Worm (Caenorhabditis elegans) whole organism, young adult: ENCODE measurements around the gene msi-1.

Source experiments
- B0019.2 ChIP-seq: fragments of 200-800 bp; sonication (Bioruptor generic); conservative IDR thresholded peaks from 2 replicates; pipeline ENCODE4 v1.3.6; 2022; ENCODE audit warnings: missing genetic modification reagents, missing genetic modification characterization, missing compliant biosample characterization
- B0336.3 ChIP-seq: fragments of 200-800 bp; sonication (Bioruptor generic); IDR thresholded peaks from 2 replicates; pipeline ENCODE4 v1.3.6; 2022; ENCODE audit warnings: missing genetic modification characterization, missing compliant biosample characterization
- D2030.7 ChIP-seq: fragments of 200-800 bp; sonication (Bioruptor generic); IDR thresholded peaks from 2 replicates; pipeline ENCODE4 v1.3.6; 2022; ENCODE audit warnings: missing genetic modification reagents, missing genetic modification characterization, missing compliant biosample characterization
- F33H1.4 ChIP-seq: fragments of 200-800 bp; sonication (Bioruptor generic); IDR thresholded peaks from 2 replicates; pipeline ENCODE4 v1.3.6; 2022; ENCODE audit warnings: missing genetic modification reagents, missing genetic modification characterization, missing compliant biosample characterization
- F37B4.10 ChIP-seq: fragments of 200-800 bp; sonication (Bioruptor generic); IDR thresholded peaks from 2 replicates; pipeline ENCODE4 v1.3.6; 2022; ENCODE audit warnings: missing genetic modification characterization, missing compliant biosample characterization
- F52B5.7 ChIP-seq: sonication (generic microtip); optimal IDR thresholded peaks from 2 replicates; lab custom pipeline; 2016; ENCODE audit warnings: mild to moderate bottlenecking, missing genetic modification characterization, missing compliant biosample characterization
- T07F8.4 ChIP-seq: sonication (generic microtip); optimal IDR thresholded peaks from 2 replicates; lab custom pipeline; 2016; ENCODE audit warnings: mild to moderate bottlenecking, missing genetic modification characterization, moderate library complexity, missing compliant biosample characterization
- T26A5.8 ChIP-seq: sonication (generic microtip); optimal IDR thresholded peaks from 2 replicates; lab custom pipeline; 2016; ENCODE audit warnings: missing genetic modification characterization, missing compliant biosample characterization
- Y53G8AR.9 ChIP-seq: fragments of 200-800 bp; sonication (Bioruptor generic); conservative IDR thresholded peaks from 2 replicates; pipeline ENCODE4 v1.3.6; 2022; ENCODE audit warnings: missing genetic modification reagents, missing genetic modification characterization, missing compliant biosample characterization
- Y67H2A.10 ChIP-seq: fragments of 200-800 bp; sonication (Bioruptor generic); conservative IDR thresholded peaks from 2 replicates; pipeline ENCODE4 v1.3.6; 2022; ENCODE audit warnings: missing genetic modification reagents, missing genetic modification characterization, missing compliant biosample characterization
- Y95B8A.8 ChIP-seq: fragments of 200-800 bp; sonication (Bioruptor generic); IDR thresholded peaks from 2 replicates; pipeline ENCODE4 v1.3.6; 2022; ENCODE audit warnings: missing genetic modification reagents, missing genetic modification characterization, missing compliant biosample characterization
- ama-1 ChIP-seq, 3 experiments: fragments of 150-350 bp in 1 of 3; sonication (generic microtip) in 2 of 3; optimal IDR thresholded peaks; 2 replicates each; lab custom pipeline; 2014 to 2018; ENCODE audit warnings: missing biosample characterization in 2 of 3, missing genetic modification characterization in 2 of 3, missing genetic modification reagents in 2 of 3
- athp-1 ChIP-seq: sonication (generic microtip); optimal IDR thresholded peaks from 2 replicates; lab custom pipeline; 2017; ENCODE audit warnings: mild to moderate bottlenecking, missing genetic modification characterization, missing compliant biosample characterization
- attf-6 ChIP-seq: fragments of 200-800 bp; sonication (Bioruptor generic); IDR thresholded peaks from 2 replicates; pipeline ENCODE4 v1.3.6; 2022; ENCODE audit warnings: missing genetic modification reagents, missing genetic modification characterization, missing compliant biosample characterization
- ccch-3 ChIP-seq: fragments of 200-800 bp; sonication (Bioruptor generic); optimal IDR thresholded peaks from 2 replicates; lab custom pipeline; 2018; ENCODE audit warnings: mild to moderate bottlenecking, missing genetic modification characterization, missing compliant biosample characterization
- ceh-27 ChIP-seq: fragments of 200-800 bp; sonication (Bioruptor generic); optimal IDR thresholded peaks from 2 replicates; lab custom pipeline; 2018; ENCODE audit warnings: mild to moderate bottlenecking, missing genetic modification characterization, moderate library complexity, missing compliant biosample characterization
- ceh-40 ChIP-seq: fragments of 200-800 bp; sonication (Bioruptor generic); IDR thresholded peaks from 2 replicates; pipeline ENCODE4 v1.3.6; 2022; ENCODE audit warnings: missing genetic modification characterization, missing compliant biosample characterization
- ceh-58 ChIP-seq: fragments of 200-800 bp; sonication (Bioruptor generic); IDR thresholded peaks from 2 replicates; pipeline ENCODE4 v1.3.6; 2022; ENCODE audit warnings: missing genetic modification characterization, missing compliant biosample characterization
- dox-1 ChIP-seq: fragments of 200-800 bp; sonication (Bioruptor generic); IDR thresholded peaks from 2 replicates; pipeline ENCODE4 v1.3.6; 2022; ENCODE audit warnings: missing genetic modification reagents, missing genetic modification characterization, missing compliant biosample characterization
- dpl-1 ChIP-seq: fragments of 150-350 bp; optimal IDR thresholded peaks from 2 replicates; lab custom pipeline; 2014; ENCODE audit warnings: missing biosample characterization, missing genetic modification reagents, missing genetic modification characterization
- efl-1 ChIP-seq: fragments of 150-350 bp; optimal IDR thresholded peaks from 2 replicates; lab custom pipeline; 2014; ENCODE audit warnings: missing biosample characterization, missing genetic modification reagents, missing genetic modification characterization
- fkh-3 ChIP-seq: sonication (generic microtip); optimal IDR thresholded peaks from 2 replicates; lab custom pipeline; 2016; ENCODE audit warnings: mild to moderate bottlenecking, missing genetic modification characterization, missing compliant biosample characterization
- him-1 ChIP-seq: sonication (generic microtip); optimal IDR thresholded peaks from 2 replicates; lab custom pipeline; 2016; ENCODE audit warnings: missing genotype, missing genetic modification reagents, missing genetic modification characterization, missing compliant biosample characterization
- hmg-1.2 ChIP-seq: fragments of 200-800 bp; sonication (Bioruptor generic); IDR thresholded peaks from 2 replicates; pipeline ENCODE4 v1.3.6; 2022; ENCODE audit warnings: missing genetic modification reagents, missing genetic modification characterization, missing compliant biosample characterization
- lin-40 ChIP-seq: sonication (generic microtip); optimal IDR thresholded peaks from 2 replicates; lab custom pipeline; 2016; ENCODE audit warnings: missing genetic modification characterization, mild to moderate bottlenecking, missing compliant biosample characterization, missing genotype, missing genetic modification reagents
- lsl-1 ChIP-seq: fragments of 200-800 bp; sonication (Bioruptor generic); optimal IDR thresholded peaks from 2 replicates; lab custom pipeline; 2018; ENCODE audit warnings: mild to moderate bottlenecking, missing genetic modification characterization, moderate library complexity, missing compliant biosample characterization
- madf-8 ChIP-seq: fragments of 200-800 bp; sonication (Bioruptor generic); conservative IDR thresholded peaks from 2 replicates; pipeline ENCODE4 v1.3.6; 2022; ENCODE audit warnings: missing genetic modification reagents, missing genetic modification characterization, missing compliant biosample characterization
- mcd-1 ChIP-seq: fragments of 200-800 bp; sonication (Bioruptor generic); IDR thresholded peaks from 2 replicates; pipeline ENCODE4 v1.3.6; 2022; ENCODE audit warnings: missing genetic modification reagents, missing genetic modification characterization, missing compliant biosample characterization
- nhr-27 ChIP-seq: fragments of 200-800 bp; sonication (Bioruptor generic); optimal IDR thresholded peaks from 2 replicates; lab custom pipeline; 2018; ENCODE audit warnings: mild to moderate bottlenecking, missing genetic modification characterization, moderate library complexity, missing compliant biosample characterization
- nhr-80 ChIP-seq: sonication (generic microtip); optimal IDR thresholded peaks from 2 replicates; lab custom pipeline; 2016; ENCODE audit warnings: missing genetic modification characterization, missing compliant biosample characterization
- repo-1 ChIP-seq: sonication (generic microtip); optimal IDR thresholded peaks from 2 replicates; lab custom pipeline; 2017; ENCODE audit warnings: mild to moderate bottlenecking, missing genetic modification characterization, missing compliant biosample characterization
- sdz-38 ChIP-seq: sonication (generic microtip); optimal IDR thresholded peaks from 2 replicates; lab custom pipeline; 2016; ENCODE audit warnings: missing genotype, missing genetic modification characterization, missing compliant biosample characterization
- snpc-1.1 ChIP-seq: sonication (generic microtip); optimal IDR thresholded peaks from 2 replicates; lab custom pipeline; 2017; ENCODE audit warnings: missing genetic modification characterization, mild to moderate bottlenecking, missing compliant biosample characterization, antibody characterized with exemption, moderate library complexity, missing genotype, missing genetic modification reagents; ENCODE audit not compliant: insufficient read depth
- tbp1 ChIP-seq: fragments of 200-800 bp; sonication (Bioruptor generic); optimal IDR thresholded peaks from 2 replicates; lab custom pipeline; 2018; ENCODE audit warnings: mild to moderate bottlenecking, missing genetic modification characterization, missing compliant biosample characterization
- zfh-2 ChIP-seq: fragments of 200-800 bp; sonication (Bioruptor generic); conservative IDR thresholded peaks from 2 replicates; pipeline ENCODE4 v1.3.6; 2022; ENCODE audit warnings: missing genetic modification reagents, missing genetic modification characterization, missing compliant biosample characterization
- ztf-26 ChIP-seq: sonication (generic microtip); optimal IDR thresholded peaks from 2 replicates; lab custom pipeline; 2017; ENCODE audit warnings: missing genetic modification characterization, missing compliant biosample characterization
- ztf-28 ChIP-seq: fragments of 200-800 bp; sonication (Bioruptor generic); IDR thresholded peaks from 2 replicates; pipeline ENCODE4 v1.3.6; 2022; ENCODE audit warnings: missing genetic modification reagents, missing genetic modification characterization, missing compliant biosample characterization

Gene msi-1

DNA sequence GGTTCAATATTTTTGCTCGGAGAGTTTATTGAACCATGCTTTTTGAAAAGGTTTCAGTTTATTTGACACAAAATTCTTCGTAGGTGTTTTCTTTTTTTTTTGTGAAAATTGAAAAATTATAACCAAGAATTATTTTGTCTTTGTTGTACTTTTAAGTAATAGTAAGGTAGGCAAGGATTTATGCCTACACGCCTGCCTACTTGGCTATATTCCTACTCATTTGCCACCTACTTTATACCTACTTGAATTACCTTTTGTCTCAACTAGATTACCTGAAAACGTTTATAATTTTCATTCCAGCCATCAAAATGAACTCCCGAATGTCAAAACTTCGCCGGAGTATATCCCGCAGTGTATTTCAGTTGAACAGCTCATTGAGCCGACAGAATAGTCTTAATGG is 35.8 kb upstream of the msi-1 start, which contains the start of gene C36E8.4:
Gene C36E8.4 (plus strand): TSS at position 301 of the 400 bp plus-strand sequence.
- TF ChIP-seq snpc-1.1 (tag; lab: Kevin White, UChicago) (no peak), attf-6 (GFP tag; lab: Robert Waterston, UW) (no peak), ceh-58 (GFP tag; lab: Robert Waterston, UW) (no peak)

ce11 chrIII:4010987-4011386 is 34.8 kb upstream of the msi-1 start:
- TF ChIP-seq nhr-80 (tag; lab: Kevin White, UChicago) (peak; percentile 52), Y95B8A.8 (GFP tag; lab: Robert Waterston, UW) (no peak)
- TF ChIP-seq, all 124 proteins: peak for 1

DNA sequence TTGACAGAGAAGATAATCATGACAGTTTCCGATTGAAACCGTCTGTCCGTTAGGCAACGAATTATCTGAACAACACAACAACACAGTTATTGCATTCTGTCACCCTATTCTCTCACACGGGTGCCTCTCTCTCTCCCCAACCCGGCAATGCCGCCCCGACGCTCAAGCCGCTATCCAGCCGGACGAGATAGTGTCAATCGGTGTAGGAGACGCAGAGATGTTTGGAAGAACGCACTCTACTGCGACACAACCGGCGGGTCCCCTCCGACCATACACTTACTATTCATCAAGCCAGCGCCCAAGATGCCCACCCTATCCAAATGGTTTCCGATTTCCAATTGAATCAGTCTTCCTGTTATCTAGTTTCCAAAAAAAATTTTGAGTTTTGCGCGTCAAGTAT is 34.0 kb upstream of the msi-1 start:
- TF ChIP-seq dox-1 (GFP tag; lab: Robert Waterston, UW) (0 out of 2 replicates have a peak, but pooled peaks have one; percentile 51), lin-40 (no peak), repo-1 (no peak), ccch-3 (GFP tag; lab: Kevin White, UChicago) (no peak), him-1 (tag; lab: Kevin White, UChicago) (no peak), dpl-1 (GFP tag; lab: Kevin White, UChicago) (no peak), hmg-1.2 (GFP tag; lab: Robert Waterston, UW) (peak; percentile 67; the same call in 1 of the 2 replicates), B0019.2 (GFP tag; lab: Robert Waterston, UW) (no peak), madf-8 (no peak), fkh-3 (tag; lab: Kevin White, UChicago) (no peak), mcd-1 (no peak), lsl-1 (GFP tag; lab: Kevin White, UChicago) (no peak), nhr-27 (no peak), B0336.3 (no peak), F52B5.7 (tag; lab: Kevin White, UChicago) (no peak), sdz-38 (tag; lab: Kevin White, UChicago) (no peak), zfh-2 (GFP tag; lab: Robert Waterston, UW) (peak; percentile 76), efl-1 (GFP tag; lab: Kevin White, UChicago) (no peak), Y67H2A.10 (GFP tag; lab: Robert Waterston, UW) (no peak), F37B4.10 (GFP tag; lab: Robert Waterston, UW) (no peak), T26A5.8 (tag; lab: Kevin White, UChicago) (no peak), F33H1.4 (GFP tag; lab: Robert Waterston, UW) (no peak), ztf-28 (GFP tag; lab: Robert Waterston, UW) (no peak), T07F8.4 (tag; lab: Kevin White, UChicago) (no peak), ceh-27 (no peak)

ce11 chrIII:4009181-4009580 is 33.0 kb upstream of the msi-1 start:
- TF ChIP-seq athp-1 (no peak), D2030.7 (GFP tag; lab: Robert Waterston, UW) (no peak), tbp1 (GFP tag; lab: Kevin White, UChicago) (no peak), ztf-26 (no peak)
- TF ChIP-seq, all 124 proteins: peak for 0

ce11 chrIII:4007017-4007416 is 30.8 kb upstream of the msi-1 start:
- TF ChIP-seq ceh-40 (no peak), ama-1 (optimal IDR thresholded peaks at IDR 0.05; lab: Kevin White, UChicago) (peak; percentile 16), ama-1 (GFP tag; optimal IDR thresholded peaks at IDR 0.05; lab: Kevin White, UChicago) (no peak), Y53G8AR.9 (0 out of 2 replicates have a peak, but pooled peaks have one; percentile 53)
